Fruit fly (Drosophila melanogaster) whole organism, embryonic: ENCODE data around the gene CG14329.
A peak's percentile ranks its signal among the peaks of the same experiment; 100 is the strongest.

Source experiments
- BEAF-32 ChIP-seq: fragments of 200-800 bp; sonication (Bioruptor generic); optimal IDR thresholded peaks from 3 replicates; lab custom pipeline; 2017; ENCODE audit warnings: missing biosample characterization, missing genetic modification characterization, mild to moderate bottlenecking, moderate library complexity, missing genetic modification reagents
- Bgb ChIP-seq: fragments of 200-800 bp; sonication (Bioruptor generic); IDR thresholded peaks from 2 replicates; pipeline ENCODE4 v1.3.6; 2022; ENCODE audit warnings: missing biosample characterization, missing genetic modification characterization; ENCODE audit not compliant: partially characterized antibody
- CG10267 ChIP-seq: fragments of 200-800 bp; sonication (Bioruptor generic); optimal IDR thresholded peaks from 2 replicates; lab custom pipeline; 2018; ENCODE audit warnings: missing biosample characterization, mild to moderate bottlenecking, missing genetic modification characterization, moderate library complexity
- CG11504 ChIP-seq: fragments of 200-800 bp; sonication (Bioruptor generic); optimal IDR thresholded peaks from 3 replicates; lab custom pipeline; 2019; ENCODE audit warnings: missing biosample characterization, mild to moderate bottlenecking, missing genetic modification characterization, moderate library complexity
- CG12155 ChIP-seq: fragments of 200-800 bp; sonication (Bioruptor generic); optimal IDR thresholded peaks from 3 replicates; lab custom pipeline; 2016; ENCODE audit warnings: missing biosample characterization, missing genetic modification characterization
- CG12769 ChIP-seq: fragments of 200-800 bp; sonication (Bioruptor generic); optimal IDR thresholded peaks from 2 replicates; lab custom pipeline; 2019; ENCODE audit warnings: missing biosample characterization, mild to moderate bottlenecking, missing genetic modification characterization, moderate library complexity
- CG15479 ChIP-seq: fragments of 200-800 bp; sonication (Bioruptor generic); optimal IDR thresholded peaks from 3 replicates; lab custom pipeline; 2019; ENCODE audit warnings: missing biosample characterization, mild to moderate bottlenecking, missing genetic modification characterization, moderate library complexity
- CG15514 ChIP-seq: fragments of 200-800 bp; sonication (Bioruptor generic); optimal IDR thresholded peaks from 3 replicates; lab custom pipeline; 2017; ENCODE audit warnings: missing biosample characterization, missing genetic modification characterization, mild to moderate bottlenecking, moderate library complexity, missing genetic modification reagents
- CG15696 ChIP-seq: fragments of 200-800 bp; sonication (Bioruptor generic); optimal IDR thresholded peaks from 2 replicates; lab custom pipeline; 2019; ENCODE audit warnings: missing biosample characterization, mild to moderate bottlenecking, missing genetic modification characterization, moderate library complexity
- CG1603 ChIP-seq: fragments of 200-800 bp; sonication (Bioruptor generic); optimal IDR thresholded peaks from 2 replicates; lab custom pipeline; 2019; ENCODE audit warnings: missing biosample characterization, mild to moderate bottlenecking, missing genetic modification characterization, moderate library complexity
- CG17802 ChIP-seq: fragments of 200-800 bp; sonication (Bioruptor generic); optimal IDR thresholded peaks from 2 replicates; lab custom pipeline; 2018; ENCODE audit warnings: missing biosample characterization, mild to moderate bottlenecking, missing genetic modification characterization, moderate library complexity
- CG18011 ChIP-seq: fragments of 200-800 bp; sonication (Bioruptor generic); optimal IDR thresholded peaks from 2 replicates; lab custom pipeline; 2017; ENCODE audit warnings: missing biosample characterization, missing genetic modification characterization, mild to moderate bottlenecking, moderate library complexity, missing genotype
- CG2116 ChIP-seq: fragments of 200-800 bp; sonication (Bioruptor generic); optimal IDR thresholded peaks from 3 replicates; lab custom pipeline; 2018; ENCODE audit warnings: missing biosample characterization, mild to moderate bottlenecking, missing genetic modification characterization
- CG2875 ChIP-seq: fragments of 200-800 bp; sonication (Bioruptor generic); optimal IDR thresholded peaks from 2 replicates; lab custom pipeline; 2017; ENCODE audit warnings: missing biosample characterization, mild to moderate bottlenecking, missing genetic modification characterization, missing genetic modification reagents
- CG31388 ChIP-seq: fragments of 200-800 bp; sonication (Bioruptor generic); optimal IDR thresholded peaks from 2 replicates; lab custom pipeline; 2016; ENCODE audit warnings: missing biosample characterization, missing genetic modification characterization
- CG4820 ChIP-seq: fragments of 200-800 bp; sonication (Bioruptor generic); optimal IDR thresholded peaks from 3 replicates; lab custom pipeline; 2016; ENCODE audit warnings: missing biosample characterization, missing genetic modification characterization
- CG9437 ChIP-seq: fragments of 200-800 bp; sonication (Bioruptor generic); optimal IDR thresholded peaks from 2 replicates; lab custom pipeline; 2018; ENCODE audit warnings: missing biosample characterization, mild to moderate bottlenecking, missing genetic modification characterization
- CG9817 ChIP-seq: fragments of 200-800 bp; sonication (Bioruptor generic); optimal IDR thresholded peaks from 2 replicates; lab custom pipeline; 2018; ENCODE audit warnings: missing biosample characterization, mild to moderate bottlenecking, missing genetic modification characterization, moderate library complexity
- CoRest ChIP-seq: fragments of 200-800 bp; sonication (Bioruptor generic); optimal IDR thresholded peaks from 3 replicates; lab custom pipeline; 2018; ENCODE audit warnings: missing biosample characterization, mild to moderate bottlenecking, missing genetic modification characterization, moderate library complexity
- D19B ChIP-seq: fragments of 200-800 bp; sonication (Bioruptor generic); optimal IDR thresholded peaks from 2 replicates; lab custom pipeline; 2017; ENCODE audit warnings: missing biosample characterization, mild to moderate bottlenecking, missing genetic modification characterization
- Dref ChIP-seq: fragments of 200-800 bp; sonication (Bioruptor generic); IDR thresholded peaks from 2 replicates; pipeline ENCODE4 v1.3.6; 2022; ENCODE audit warnings: missing biosample characterization, missing genetic modification characterization
- E2f2 ChIP-seq: fragments of 200-800 bp; sonication (Bioruptor generic); IDR thresholded peaks from 2 replicates; pipeline ENCODE4 v1.3.6; 2022; ENCODE audit warnings: missing biosample characterization, missing genetic modification characterization
- Elba2 ChIP-seq: fragments of 200-800 bp; sonication (Bioruptor generic); optimal IDR thresholded peaks from 3 replicates; lab custom pipeline; 2016; ENCODE audit warnings: missing biosample characterization, missing genetic modification characterization
- Ets65A ChIP-seq: fragments of 200-800 bp; sonication (Bioruptor generic); peaks from one replicate; lab custom pipeline; 2016; ENCODE audit warnings: missing biosample characterization, missing genetic modification characterization
- Fer1 ChIP-seq: fragments of 200-800 bp; sonication (Bioruptor generic); optimal IDR thresholded peaks from 2 replicates; lab custom pipeline; 2017; ENCODE audit warnings: missing biosample characterization, mild to moderate bottlenecking, missing genetic modification characterization
- H2.0 ChIP-seq: fragments of 200-800 bp; sonication (Bioruptor generic); IDR thresholded peaks from 2 replicates; pipeline ENCODE4 v1.3.6; 2022; ENCODE audit warnings: missing biosample characterization, missing genetic modification characterization
- HLH4C ChIP-seq: fragments of 200-800 bp; sonication (Bioruptor generic); IDR thresholded peaks from 3 replicates; pipeline ENCODE4 v1.3.6; 2022; ENCODE audit warnings: missing biosample characterization, missing genetic modification characterization; ENCODE audit not compliant: partially characterized antibody
- MBD-R2 ChIP-seq: fragments of 200-800 bp; sonication (Bioruptor generic); IDR thresholded peaks from 2 replicates; pipeline ENCODE4 v1.3.6; 2022; ENCODE audit warnings: missing biosample characterization, missing genetic modification characterization
- NFAT ChIP-seq: fragments of 200-800 bp; sonication (Bioruptor generic); IDR thresholded peaks from 2 replicates; pipeline ENCODE4 v1.3.6; 2022; ENCODE audit warnings: missing biosample characterization, missing genetic modification characterization
- NK7.1 ChIP-seq: fragments of 200-800 bp; sonication (Bioruptor generic); optimal IDR thresholded peaks from 3 replicates; lab custom pipeline; 2016; ENCODE audit warnings: missing biosample characterization, missing genetic modification characterization
- Pdp1 ChIP-seq, 2 experiments: fragments of 200-800 bp; sonication (Bioruptor generic); optimal IDR thresholded peaks; 3 replicates each; lab custom pipeline; 2016; ENCODE audit warnings: missing biosample characterization in 2 of 2, missing genetic modification characterization in 2 of 2, mild to moderate bottlenecking in 1 of 2, moderate library complexity in 1 of 2
- Sry-δ ChIP-seq: fragments of 200-800 bp; sonication (Bioruptor generic); optimal IDR thresholded peaks from 2 replicates; lab custom pipeline; 2016; ENCODE audit warnings: missing biosample characterization, missing genetic modification characterization
- Xbp1 ChIP-seq: fragments of 200-800 bp; sonication (Bioruptor generic); optimal IDR thresholded peaks from 3 replicates; lab custom pipeline; 2016; ENCODE audit warnings: missing biosample characterization, mild to moderate bottlenecking, missing genetic modification characterization
- ab ChIP-seq: fragments of 200-800 bp; sonication (Bioruptor generic); optimal IDR thresholded peaks from 2 replicates; lab custom pipeline; 2016; ENCODE audit warnings: missing biosample characterization, missing genetic modification characterization
- dpn ChIP-seq, 2 experiments: fragments of 200-800 bp; sonication (Bioruptor generic); optimal IDR thresholded peaks; 3 replicates each; lab custom pipeline; 2016; ENCODE audit warnings: missing biosample characterization in 2 of 2, missing genetic modification characterization in 2 of 2
- gem ChIP-seq: fragments of 200-800 bp; sonication (Bioruptor generic); optimal IDR thresholded peaks from 2 replicates; lab custom pipeline; 2019; ENCODE audit warnings: missing biosample characterization, mild to moderate bottlenecking, missing genetic modification characterization, moderate library complexity
- grau ChIP-seq: fragments of 200-800 bp; optimal IDR thresholded peaks from 3 replicates; lab custom pipeline; 2019; ENCODE audit warnings: missing biosample characterization, mild to moderate bottlenecking, missing genetic modification characterization, moderate library complexity
- ind ChIP-seq: fragments of 200-800 bp; sonication (Bioruptor generic); optimal IDR thresholded peaks from 3 replicates; lab custom pipeline; 2016; ENCODE audit warnings: missing biosample characterization, missing genetic modification characterization
- jumu ChIP-seq: fragments of 200-800 bp; sonication (Bioruptor generic); optimal IDR thresholded peaks from 3 replicates; lab custom pipeline; 2016; ENCODE audit warnings: missing biosample characterization, missing genetic modification characterization
- nmo ChIP-seq: fragments of 200-800 bp; sonication (Bioruptor generic); optimal IDR thresholded peaks from 2 replicates; lab custom pipeline; 2018; ENCODE audit warnings: missing biosample characterization, mild to moderate bottlenecking, missing genetic modification characterization, moderate library complexity
- pfk ChIP-seq: fragments of 200-800 bp; sonication (Bioruptor generic); optimal IDR thresholded peaks from 2 replicates; lab custom pipeline; 2018; ENCODE audit warnings: missing biosample characterization, mild to moderate bottlenecking, missing genetic modification characterization, moderate library complexity
- phol ChIP-seq: fragments of 200-800 bp; sonication (Bioruptor generic); optimal IDR thresholded peaks from 3 replicates; lab custom pipeline; 2018; ENCODE audit warnings: missing biosample characterization, mild to moderate bottlenecking, missing genetic modification characterization, moderate library complexity
- prd ChIP-seq, 3 experiments: fragments of >200 bp in 2 of 3; fragments of 200-800 bp in 1 of 3; sonication (Bioruptor generic) in 1 of 3; optimal IDR thresholded peaks in 2 of 3; IDR thresholded peaks in 1 of 3; 2 replicates in 2 of 3; 3 replicates in 1 of 3; pipeline versions ENCODE4 v1.3.6 to Lab custom; 2017 to 2022; ENCODE audit warnings: missing biosample characterization in 1 of 3, missing genetic modification characterization in 1 of 3
- pzg ChIP-seq: fragments of 200-800 bp; sonication (Bioruptor generic); optimal IDR thresholded peaks from 3 replicates; lab custom pipeline; 2018; ENCODE audit warnings: missing biosample characterization, mild to moderate bottlenecking, missing genetic modification characterization, moderate library complexity
- slbo ChIP-seq: fragments of 200-800 bp; sonication (Bioruptor generic); IDR thresholded peaks from 2 replicates; pipeline ENCODE4 v1.3.6; 2022; ENCODE audit warnings: missing biosample characterization, missing genetic modification characterization
- sna ChIP-seq: fragments of 200-800 bp; sonication (Bioruptor generic); IDR thresholded peaks from 2 replicates; pipeline ENCODE4 v1.3.6; 2022; ENCODE audit warnings: missing biosample characterization, missing genetic modification characterization; ENCODE audit not compliant: partially characterized antibody
- sug ChIP-seq: fragments of 200-800 bp; optimal IDR thresholded peaks from 2 replicates; lab custom pipeline; 2019; ENCODE audit warnings: missing biosample characterization, mild to moderate bottlenecking, missing genetic modification characterization, moderate library complexity
- tgo ChIP-seq: fragments of 200-800 bp; sonication (Bioruptor generic); IDR thresholded peaks from 3 replicates; pipeline ENCODE4 v1.3.6; 2022; ENCODE audit warnings: missing biosample characterization, missing genetic modification characterization
- tin ChIP-seq: fragments of 200-800 bp; sonication (Bioruptor generic); optimal IDR thresholded peaks from 3 replicates; lab custom pipeline; 2016; ENCODE audit warnings: missing biosample characterization, missing genetic modification characterization

CG14329 gene

dm6 chr3R:17647444-17647843 lies 38.3 kb downstream of the CG14329 start, which contains the start of gene CG14322 (continued):
- TF ChIP-seq D19B (GFP tag; lab: Kevin White, UChicago) (peak; percentile 94), sug (peak; percentile 6), Bgb (GFP tag; lab: Robert Waterston, UW) (peak; percentile 31; the same call in 1 of the 2 replicates), CG11504 (peak; percentile 25), BEAF-32 (GFP tag; lab: Kevin White, UChicago) (peak; percentile 43), slbo (peak; percentile 70), grau (tag; lab: Kevin White, UChicago) (peak; percentile 9), CG15479 (GFP tag; lab: Kevin White, UChicago) (peak; percentile 62), CG15696 (tag; lab: Kevin White, UChicago) (peak; percentile 8), jumu (GFP tag; lab: Kevin White, UChicago) (no peak), Fer1 (GFP tag; lab: Kevin White, UChicago) (no peak), NFAT (GFP tag; lab: Robert Waterston, UW) (0 out of 2 replicates have a peak, but pooled peaks have one; percentile 30), CG10267 (tag; lab: Kevin White, UChicago) (no peak), MBD-R2 (GFP tag; lab: Robert Waterston, UW) (peak; percentile 75), nmo (peak; percentile 10), gem (tag; lab: Kevin White, UChicago) (peak; percentile 18), CoRest (peak; percentile 12), prd (optimal IDR thresholded peaks at IDR 0.05; lab: Kevin White, UChicago) (no peak), prd (GFP tag; IDR thresholded peaks at IDR 0.05; lab: Robert Waterston, UW) (peak; percentile 49; the same call in 2 of the 3 replicates), ab (GFP tag; lab: Kevin White, UChicago) (no peak), tin (peak; percentile 17), NK7.1 (no peak), CG12155 (peak; percentile 12), CG31388 (no peak), Elba2 (GFP tag; lab: Kevin White, UChicago) (peak; percentile 13), Dref (GFP tag; lab: Robert Waterston, UW) (peak; percentile 76), Sry-δ (peak; percentile 30), H2.0 (GFP tag; lab: Robert Waterston, UW) (no peak), CG1603 (tag; lab: Kevin White, UChicago) (peak; percentile 53), Pdp1 (GFP tag; optimal IDR thresholded peaks at IDR 0.05; lab: Kevin White, UChicago) (peak in 1 of 2 experiments; percentile 88), sna (peak; percentile 52; the same call in 1 of the 2 replicates), dpn (GFP tag; optimal IDR thresholded peaks at IDR 0.05; lab: Kevin White, UChicago) (peak in 1 of 2 experiments; percentile 25), tgo (GFP tag; lab: Robert Waterston, UW) (0 out of 3 replicates have a peak, but pooled peaks have one; percentile 15), Xbp1 (peak; percentile 44), HLH4C (0 out of 3 replicates have a peak, but pooled peaks have one; percentile 21), CG15514 (GFP tag; lab: Kevin White, UChicago) (peak; percentile 31), ind (peak; percentile 1), CG2116 (peak; percentile 68), CG9817 (tag; lab: Kevin White, UChicago) (peak; percentile 14), pfk (GFP tag; lab: Kevin White, UChicago) (peak; percentile 4), CG2875 (no peak), Ets65A (GFP tag; lab: Kevin White, UChicago) (peak; percentile 27), CG17802 (peak; percentile 23), CG18011 (no peak), phol (tag; lab: Kevin White, UChicago) (peak; percentile 14), E2f2 (peak; percentile 90), pzg (GFP tag; lab: Kevin White, UChicago) (peak; percentile 59), CG12769 (peak; percentile 4), CG4820 (no peak), CG9437 (GFP tag; lab: Kevin White, UChicago) (peak; percentile 97)
